Worm (Caenorhabditis elegans) whole organism, young adult: ENCODE data around the gene C04H5.7.

Experiments
- F33H1.4 ChIP-seq: fragments of 200-800 bp; sonication (Bioruptor generic); IDR thresholded peaks from 2 replicates; pipeline ENCODE4 v1.3.6; 2022; ENCODE audit warnings: missing genetic modification reagents, missing genetic modification characterization, missing compliant biosample characterization
- dox-1 ChIP-seq: fragments of 200-800 bp; sonication (Bioruptor generic); IDR thresholded peaks from 2 replicates; pipeline ENCODE4 v1.3.6; 2022; ENCODE audit warnings: missing genetic modification reagents, missing genetic modification characterization, missing compliant biosample characterization
- dpl-1 ChIP-seq: fragments of 150-350 bp; optimal IDR thresholded peaks from 2 replicates; lab custom pipeline; 2014; ENCODE audit warnings: missing biosample characterization, missing genetic modification reagents, missing genetic modification characterization
- fkh-3 ChIP-seq: sonication (generic microtip); optimal IDR thresholded peaks from 2 replicates; lab custom pipeline; 2016; ENCODE audit warnings: mild to moderate bottlenecking, missing genetic modification characterization, missing compliant biosample characterization
- nhr-90 ChIP-seq: sonication (generic microtip); optimal IDR thresholded peaks from 2 replicates; lab custom pipeline; 2016; ENCODE audit warnings: missing genotype, mild to moderate bottlenecking, missing genetic modification characterization, missing compliant biosample characterization
- pha-4 ChIP-seq: fragments of 150-350 bp; sonication (generic microtip); optimal IDR thresholded peaks from 2 replicates; lab custom pipeline; 2014; ENCODE audit warnings: missing biosample characterization, missing genetic modification reagents, missing genetic modification characterization
- ztf-6 ChIP-seq: fragments of 200-800 bp; sonication (Bioruptor generic); IDR thresholded peaks from 2 replicates; pipeline ENCODE4 v1.3.6; 2022; ENCODE audit warnings: missing genetic modification reagents, missing genetic modification characterization, missing compliant biosample characterization

ce11 chrII:14573315-14573714 is 35.6 kb downstream of the C04H5.7 start, which contains the start of gene madf-5:
- TF ChIP-seq ztf-6 (no peak), pha-4 (tag; lab: Kevin White, UChicago) (no peak), dpl-1 (no peak), nhr-90 (tag; lab: Kevin White, UChicago) (no peak), fkh-3 (tag; lab: Kevin White, UChicago) (no peak), F33H1.4 (GFP tag; lab: Robert Waterston, UW) (no peak), dox-1 (GFP tag; lab: Robert Waterston, UW) (no peak)
